Worm (Caenorhabditis elegans): ENCODE measurements around the gene mnr-1.

mnr-1 gene

ce11 chrV:20670625-20671024 is 16.2 kb downstream of the mnr-1 start:
- no peak for TF ChIP-seq tbx-37 (GFP tag; conservative IDR thresholded peaks at IDR 0.05)
- TF ChIP-seq ets-7 (tag; optimal IDR thresholded peaks at IDR 0.05): no peak
- TF ChIP-seq B0310.2 (tag; optimal IDR thresholded peaks at IDR 0.05): no peak
- TF ChIP-seq sea-1 (GFP tag; conservative IDR thresholded peaks at IDR 0.05): no peak
- no peak for TF ChIP-seq flt-1 (GFP tag; IDR thresholded peaks at IDR 0.05)
- no peak for TF ChIP-seq ceh-36 (tag; optimal IDR thresholded peaks at IDR 0.05)
- TF ChIP-seq hmbx-1 (tag; optimal IDR thresholded peaks at IDR 0.05): no peak
- TF ChIP-seq hmg-4 (GFP tag; optimal IDR thresholded peaks at IDR 0.05): no peak
- TF ChIP-seq ama-1 (optimal IDR thresholded peaks at IDR 0.05): no peak
- no peak for TF ChIP-seq hnd-1 (tag; optimal IDR thresholded peaks at IDR 0.05)
- TF ChIP-seq pes-1 (GFP tag; IDR thresholded peaks at IDR 0.05): no peak
- no peak for TF ChIP-seq F13C5.2 (tag; optimal IDR thresholded peaks at IDR 0.05)

- no peak for TF ChIP-seq scrt-1 (GFP tag; IDR thresholded peaks at IDR 0.05)
- no peak for TF ChIP-seq ama-1 (optimal IDR thresholded peaks at IDR 0.05)
- no peak for TF ChIP-seq tbx-37 (GFP tag; conservative IDR thresholded peaks at IDR 0.05)
- no peak for TF ChIP-seq hmbx-1 (tag; optimal IDR thresholded peaks at IDR 0.05)
- no peak for TF ChIP-seq pes-1 (GFP tag; IDR thresholded peaks at IDR 0.05)
- TF ChIP-seq hnd-1 (tag; optimal IDR thresholded peaks at IDR 0.05): no peak
- no peak for TF ChIP-seq ceh-36 (tag; optimal IDR thresholded peaks at IDR 0.05)
- TF ChIP-seq ceh-13 (GFP tag; optimal IDR thresholded peaks at IDR 0.05): no peak
- TF ChIP-seq tbx-11 (GFP tag; IDR thresholded peaks at IDR 0.05): no peak
- no peak for TF ChIP-seq B0310.2 (tag; optimal IDR thresholded peaks at IDR 0.05)
- no peak for TF ChIP-seq F13C5.2 (tag; optimal IDR thresholded peaks at IDR 0.05)
- no peak for TF ChIP-seq sea-1 (GFP tag; conservative IDR thresholded peaks at IDR 0.05)
- no peak for TF ChIP-seq ets-7 (tag; optimal IDR thresholded peaks at IDR 0.05)
- no peak for TF ChIP-seq tra-4 (tag; optimal IDR thresholded peaks at IDR 0.05)
These were observed 25.7 kb downstream of the mnr-1 start for ce11 chrV:20680189-20680588.

ce11 chrV:20681120-20681519 is 26.7 kb downstream of the mnr-1 start, which contains the start of gene srsx-35:
Gene srsx-35 (plus strand): TSS chrV:20681420.
- no peak for TF ChIP-seq hnd-1 (tag; optimal IDR thresholded peaks at IDR 0.05)
- TF ChIP-seq hmg-4 (GFP tag; optimal IDR thresholded peaks at IDR 0.05): no peak
- TF ChIP-seq scrt-1 (GFP tag; IDR thresholded peaks at IDR 0.05): no peak
- TF ChIP-seq tbx-11 (GFP tag; IDR thresholded peaks at IDR 0.05): no peak
- no peak for TF ChIP-seq flt-1 (GFP tag; IDR thresholded peaks at IDR 0.05)
- no peak for TF ChIP-seq pes-1 (GFP tag; IDR thresholded peaks at IDR 0.05)
- TF ChIP-seq F13C5.2 (tag; optimal IDR thresholded peaks at IDR 0.05): no peak
- TF ChIP-seq hmbx-1 (tag; optimal IDR thresholded peaks at IDR 0.05): no peak
- no peak for TF ChIP-seq ceh-13 (GFP tag; optimal IDR thresholded peaks at IDR 0.05)
- TF ChIP-seq aly-1 (tag; optimal IDR thresholded peaks at IDR 0.05): no peak
- TF ChIP-seq B0310.2 (tag; optimal IDR thresholded peaks at IDR 0.05): no peak
- no peak for TF ChIP-seq ceh-36 (tag; optimal IDR thresholded peaks at IDR 0.05)
- TF ChIP-seq tra-4 (tag; optimal IDR thresholded peaks at IDR 0.05): no peak
- no peak for TF ChIP-seq sea-1 (GFP tag; conservative IDR thresholded peaks at IDR 0.05)
- no peak for TF ChIP-seq ama-1 (optimal IDR thresholded peaks at IDR 0.05)
- no peak for TF ChIP-seq ets-7 (tag; optimal IDR thresholded peaks at IDR 0.05)
- TF ChIP-seq tbx-37 (GFP tag; conservative IDR thresholded peaks at IDR 0.05): no peak

ce11 chrV:20681824-20682223 is 27.4 kb downstream of the mnr-1 start:
- TF ChIP-seq pes-1 (GFP tag; IDR thresholded peaks at IDR 0.05) (0 out of 2 replicates have a peak, but pooled peaks have one; percentile 20), hmg-4 (GFP tag; optimal IDR thresholded peaks at IDR 0.05) (no peak)

- TF ChIP-seq aly-1 (tag; optimal IDR thresholded peaks at IDR 0.05) (no peak), sea-1 (GFP tag; conservative IDR thresholded peaks at IDR 0.05) (no peak), B0310.2 (tag; optimal IDR thresholded peaks at IDR 0.05) (no peak), flt-1 (GFP tag; IDR thresholded peaks at IDR 0.05) (no peak), hmg-4 (GFP tag; optimal IDR thresholded peaks at IDR 0.05) (no peak), tbx-37 (GFP tag; conservative IDR thresholded peaks at IDR 0.05) (no peak), ceh-13 (GFP tag; optimal IDR thresholded peaks at IDR 0.05) (no peak), ama-1 (optimal IDR thresholded peaks at IDR 0.05) (no peak), tbx-11 (GFP tag; IDR thresholded peaks at IDR 0.05) (no peak)
These were observed 27.9 kb downstream of the mnr-1 start for ce11 chrV:20682309-20682708.

DNA sequence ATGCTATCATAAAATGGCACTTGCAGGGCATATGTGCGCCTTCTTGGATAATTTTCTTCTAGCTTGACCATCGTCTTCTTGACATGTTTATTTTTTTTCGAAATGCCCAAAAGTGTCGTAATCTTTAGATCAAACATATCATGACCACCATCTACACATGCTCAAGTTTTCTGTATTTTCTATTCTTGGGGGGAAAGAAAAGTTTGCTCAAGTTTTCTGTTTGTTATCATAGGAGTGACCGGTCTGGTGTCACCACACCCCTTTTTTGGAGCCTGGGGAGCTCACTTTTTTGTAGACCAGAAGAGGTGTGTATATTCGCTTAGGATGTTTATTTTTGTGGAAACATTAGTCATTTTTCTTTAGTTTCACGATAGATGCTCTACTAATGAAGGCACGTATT is 30.9 kb downstream of the mnr-1 start, which contains the start of gene klf-2:
Gene klf-2, plus strand, starts transcription at position 301 of the 400 bp plus-strand sequence.
- TF ChIP-seq hmg-4 (GFP tag; optimal IDR thresholded peaks at IDR 0.05): no peak
- TF ChIP-seq hnd-1 (tag; optimal IDR thresholded peaks at IDR 0.05): no peak
- no peak for TF ChIP-seq aly-1 (tag; optimal IDR thresholded peaks at IDR 0.05)
- TF ChIP-seq sea-1 (GFP tag; conservative IDR thresholded peaks at IDR 0.05): no peak
- no peak for TF ChIP-seq B0310.2 (tag; optimal IDR thresholded peaks at IDR 0.05)
- TF ChIP-seq ama-1 (optimal IDR thresholded peaks at IDR 0.05): no peak
- TF ChIP-seq F13C5.2 (tag; optimal IDR thresholded peaks at IDR 0.05): no peak
- TF ChIP-seq flt-1 (GFP tag; IDR thresholded peaks at IDR 0.05): no peak
- no peak for TF ChIP-seq ceh-13 (GFP tag; optimal IDR thresholded peaks at IDR 0.05)
- no peak for TF ChIP-seq ets-7 (tag; optimal IDR thresholded peaks at IDR 0.05)
- TF ChIP-seq hmbx-1 (tag; optimal IDR thresholded peaks at IDR 0.05): no peak
- no peak for TF ChIP-seq ceh-36 (tag; optimal IDR thresholded peaks at IDR 0.05)
- no peak for TF ChIP-seq pes-1 (GFP tag; IDR thresholded peaks at IDR 0.05)
- no peak for TF ChIP-seq tbx-37 (GFP tag; conservative IDR thresholded peaks at IDR 0.05)
- no peak for TF ChIP-seq scrt-1 (GFP tag; IDR thresholded peaks at IDR 0.05)
- TF ChIP-seq tbx-11 (GFP tag; IDR thresholded peaks at IDR 0.05): no peak
- no peak for TF ChIP-seq tra-4 (tag; optimal IDR thresholded peaks at IDR 0.05)

ce11 chrV:20689481-20690039 is 35.1 kb downstream of the mnr-1 start, which contains the start of gene F53F8.3:
Gene F53F8.3 (minus strand): TSS chrV:20689531.
- TF ChIP-seq pes-1 (GFP tag; IDR thresholded peaks at IDR 0.05): no peak
- TF ChIP-seq scrt-1 (GFP tag; IDR thresholded peaks at IDR 0.05): no peak
- no peak for TF ChIP-seq sea-1 (GFP tag; conservative IDR thresholded peaks at IDR 0.05)
- TF ChIP-seq hmbx-1 (tag; optimal IDR thresholded peaks at IDR 0.05): no peak
- no peak for TF ChIP-seq ets-7 (tag; optimal IDR thresholded peaks at IDR 0.05)

All from whole organism, early embryonic.